Worm (Caenorhabditis elegans): ENCODE data around the gene dyf-18.

DNA sequence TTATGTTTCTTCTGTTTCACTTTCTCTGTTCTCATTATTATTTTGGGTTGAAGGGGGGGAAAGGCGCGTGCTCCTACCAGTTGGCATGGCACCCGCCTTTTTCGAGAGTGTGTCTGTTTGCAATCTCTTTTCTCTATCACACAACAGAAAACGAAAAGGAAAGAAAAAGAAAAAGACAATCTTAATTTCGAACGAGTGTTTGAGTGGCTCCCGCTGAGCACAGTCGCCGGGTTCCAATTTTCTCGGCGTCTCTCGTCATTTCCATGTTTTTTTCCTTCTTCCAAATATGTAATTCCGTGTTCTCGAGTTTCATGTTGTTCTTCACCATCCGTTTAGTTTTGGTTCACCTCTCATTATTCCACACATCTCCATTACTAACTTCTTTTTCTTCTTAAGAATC lies 41.1 kb upstream of the dyf-18 start, which contains the start of gene F38H4.3:
- TF ChIP-seq hlh-26 (GFP tag; conservative IDR thresholded peaks at IDR 0.05) (no peak), efl-1 (GFP tag; optimal IDR thresholded peaks at IDR 0.05) (no peak), B0336.3 (GFP tag; IDR thresholded peaks at IDR 0.05) (no peak)
